Worm (Caenorhabditis elegans) whole organism, early embryonic: ENCODE results near the gene T26C12.1.

Source experiments
- B0310.2 ChIP-seq: sonication (generic microtip); optimal IDR thresholded peaks from 2 replicates; lab custom pipeline; 2016; ENCODE audit warnings: mild to moderate bottlenecking, missing genetic modification characterization, missing compliant biosample characterization
- ama-1 ChIP-seq: fragments of 150-350 bp; optimal IDR thresholded peaks from 2 replicates; lab custom pipeline; 2014
- ceh-36 ChIP-seq: sonication (generic microtip); optimal IDR thresholded peaks from 2 replicates; lab custom pipeline; 2016; ENCODE audit warnings: missing genetic modification characterization, inconsistent platforms, missing compliant biosample characterization
- flt-1 ChIP-seq: fragments of 200-800 bp; sonication (Bioruptor generic); IDR thresholded peaks from 2 replicates; pipeline ENCODE4 v1.3.6; 2022; ENCODE audit warnings: missing genetic modification characterization, missing compliant biosample characterization
- hmbx-1 ChIP-seq: sonication (generic microtip); optimal IDR thresholded peaks from 2 replicates; lab custom pipeline; 2016; ENCODE audit warnings: mild to moderate bottlenecking, missing genetic modification characterization, missing compliant biosample characterization
- scrt-1 ChIP-seq: fragments of 200-800 bp; sonication (Bioruptor generic); IDR thresholded peaks from 2 replicates; pipeline ENCODE4 v1.3.6; 2022; ENCODE audit warnings: missing genetic modification characterization, missing compliant biosample characterization
- sea-1 ChIP-seq: fragments of 200-800 bp; sonication (Bioruptor generic); conservative IDR thresholded peaks from 2 replicates; pipeline ENCODE4 v1.3.6; 2022; ENCODE audit warnings: missing genetic modification characterization, missing compliant biosample characterization
- tbx-11 ChIP-seq: fragments of 200-800 bp; sonication (Bioruptor generic); IDR thresholded peaks from 2 replicates; pipeline ENCODE4 v1.3.6; 2022; ENCODE audit warnings: missing genetic modification characterization, missing compliant biosample characterization
- tbx-37 ChIP-seq: fragments of 200-800 bp; sonication (Bioruptor generic); conservative IDR thresholded peaks from 2 replicates; pipeline ENCODE4 v1.3.6; 2022; ENCODE audit warnings: missing genetic modification reagents, missing genetic modification characterization, missing compliant biosample characterization

- TF ChIP-seq scrt-1 (GFP tag; lab: Robert Waterston, UW) = no peak
- no peak for TF ChIP-seq flt-1
- no peak for TF ChIP-seq sea-1 (GFP tag; lab: Robert Waterston, UW)
- TF ChIP-seq ama-1 = no peak
- TF ChIP-seq ceh-36 (tag; lab: Kevin White, UChicago) = no peak
- no peak for TF ChIP-seq tbx-37 (GFP tag; lab: Robert Waterston, UW)
- TF ChIP-seq tbx-11 (GFP tag; lab: Robert Waterston, UW) = no peak
- no peak for TF ChIP-seq B0310.2
- TF ChIP-seq hmbx-1 (tag; lab: Kevin White, UChicago) = no peak
Measured at ce11 chrIV:3300492-3300891, 41.8 kb downstream of the T26C12.1 start, which contains the start of gene W08E12.5.
